Worm (Caenorhabditis elegans) whole organism, L1 larva: Measurements from ENCODE around the gene srh-201.

Source experiments
- aha-1 ChIP-seq: fragments of 150-350 bp; optimal IDR thresholded peaks from 2 replicates; lab custom pipeline; 2014; ENCODE audit warnings: missing biosample characterization, missing genetic modification characterization
- alr-1 ChIP-seq: fragments of 200-800 bp; sonication (Bioruptor generic); optimal IDR thresholded peaks from 2 replicates; lab custom pipeline; 2018; ENCODE audit warnings: borderline replicate concordance, mild to moderate bottlenecking, missing genetic modification characterization, missing compliant biosample characterization
- ama-1 ChIP-seq: fragments of 150-350 bp; optimal IDR thresholded peaks from 2 replicates; lab custom pipeline; 2014
- ceh-63 ChIP-seq: fragments of 200-800 bp; sonication (Bioruptor generic); optimal IDR thresholded peaks from 2 replicates; lab custom pipeline; 2018; ENCODE audit warnings: mild to moderate bottlenecking, missing genetic modification characterization, missing compliant biosample characterization
- ceh-82 ChIP-seq, 3 experiments: fragments of 150-350 bp in 1 of 3; sonication (generic microtip) in 2 of 3; optimal IDR thresholded peaks; 2 replicates each; lab custom pipeline; 2014 to 2017; ENCODE audit warnings: missing biosample characterization in 3 of 3, missing genetic modification characterization in 3 of 3
- ceh-90 ChIP-seq: sonication (generic microtip); optimal IDR thresholded peaks from 2 replicates; lab custom pipeline; 2016; ENCODE audit warnings: missing genetic modification characterization, missing compliant biosample characterization
- dpl-1 ChIP-seq, 3 experiments: fragments of 150-350 bp in 2 of 3; sonication (generic microtip) in 1 of 3; optimal IDR thresholded peaks; 2 replicates each; lab custom pipeline; 2014 to 2017; ENCODE audit warnings: missing biosample characterization in 3 of 3, missing genetic modification characterization in 3 of 3, missing genetic modification reagents in 3 of 3
- egl-27 ChIP-seq, 2 experiments: fragments of 150-350 bp in 1 of 2; sonication (generic microtip); optimal IDR thresholded peaks; 3 replicates each; lab custom pipeline; 2017 to 2018; ENCODE audit warnings: missing biosample characterization in 2 of 2, missing genetic modification characterization in 2 of 2, missing genetic modification reagents in 2 of 2
- elt-3 ChIP-seq, 6 experiments: fragments of 150-350 bp in 1 of 6; sonication (generic microtip); optimal IDR thresholded peaks; 2 replicates each; lab custom pipeline; 2017 to 2018; ENCODE audit warnings: missing biosample characterization in 6 of 6, missing genetic modification characterization in 6 of 6, inconsistent platforms in 1 of 6
- ets-5 ChIP-seq: fragments of 200-800 bp; sonication (Bioruptor generic); IDR thresholded peaks from 2 replicates; pipeline ENCODE4 v1.3.6; 2022; ENCODE audit warnings: missing genetic modification characterization, missing compliant biosample characterization
- fkh-10 ChIP-seq: sonication (generic microtip); optimal IDR thresholded peaks from 2 replicates; lab custom pipeline; 2017; ENCODE audit warnings: missing biosample characterization, missing genetic modification reagents, missing genetic modification characterization
- fkh-4 ChIP-seq: sonication (generic microtip); optimal IDR thresholded peaks from 2 replicates; lab custom pipeline; 2016; ENCODE audit warnings: missing compliant biosample characterization, missing genetic modification characterization, borderline replicate concordance
- fkh-8 ChIP-seq: sonication (generic microtip); optimal IDR thresholded peaks from 2 replicates; lab custom pipeline; 2016; ENCODE audit warnings: mild to moderate bottlenecking, missing genetic modification characterization, missing compliant biosample characterization
- fos-1 ChIP-seq: fragments of 150-350 bp; optimal IDR thresholded peaks from 2 replicates; lab custom pipeline; 2014; ENCODE audit warnings: missing biosample characterization, missing genetic modification characterization
- grh-1 ChIP-seq: fragments of 200-800 bp; sonication (Bioruptor generic); IDR thresholded peaks from 2 replicates; pipeline ENCODE4 v1.3.6; 2022; ENCODE audit warnings: missing genetic modification reagents, missing genetic modification characterization, missing compliant biosample characterization
- hlh-4 ChIP-seq: sonication (generic microtip); optimal IDR thresholded peaks from 2 replicates; lab custom pipeline; 2016; ENCODE audit warnings: mild to moderate bottlenecking, missing genetic modification characterization, missing compliant biosample characterization
- irx-1 ChIP-seq: sonication (generic microtip); optimal IDR thresholded peaks from 2 replicates; lab custom pipeline; 2016; ENCODE audit warnings: missing genetic modification characterization, missing compliant biosample characterization
- isw-1 ChIP-seq: fragments of 200-800 bp; sonication (Bioruptor generic); IDR thresholded peaks from 2 replicates; pipeline ENCODE4 v1.3.6; 2022; ENCODE audit warnings: missing genetic modification characterization, missing compliant biosample characterization
- jun-1 ChIP-seq: fragments of 150-350 bp; optimal IDR thresholded peaks from 2 replicates; lab custom pipeline; 2014; ENCODE audit warnings: missing biosample characterization, missing genetic modification reagents, missing genetic modification characterization
- lin-13 ChIP-seq: fragments of 150-350 bp; optimal IDR thresholded peaks from 2 replicates; lab custom pipeline; 2014; ENCODE audit warnings: missing biosample characterization, missing genetic modification reagents, missing genetic modification characterization
- lin-39 ChIP-seq: fragments of 150-350 bp; optimal IDR thresholded peaks from 2 replicates; lab custom pipeline; 2014; ENCODE audit warnings: missing biosample characterization, missing genetic modification reagents, missing genetic modification characterization
- lir-3 ChIP-seq: sonication (generic microtip); optimal IDR thresholded peaks from 2 replicates; lab custom pipeline; 2016; ENCODE audit warnings: mild to moderate bottlenecking, missing genetic modification characterization, moderate library complexity, missing compliant biosample characterization; ENCODE audit not compliant: poor library complexity
- mep-1 ChIP-seq: fragments of 150-350 bp; optimal IDR thresholded peaks from 2 replicates; lab custom pipeline; 2014; ENCODE audit warnings: missing biosample characterization, missing genetic modification characterization
- nhr-20 ChIP-seq: sonication (generic microtip); optimal IDR thresholded peaks from 2 replicates; lab custom pipeline; 2016; ENCODE audit warnings: mild to moderate bottlenecking, missing genetic modification characterization, missing compliant biosample characterization
- nhr-47 ChIP-seq: sonication (generic microtip); optimal IDR thresholded peaks from 2 replicates; lab custom pipeline; 2016; ENCODE audit warnings: mild to moderate bottlenecking, missing genetic modification characterization, moderate library complexity, missing compliant biosample characterization
- nhr-84 ChIP-seq: sonication (generic microtip); optimal IDR thresholded peaks from 2 replicates; lab custom pipeline; 2017; ENCODE audit warnings: missing biosample characterization, missing genetic modification characterization
- nhr-85 ChIP-seq: sonication (generic microtip); peaks from one replicate; lab custom pipeline; 2016; ENCODE audit warnings: missing genetic modification characterization, inconsistent platforms, missing compliant biosample characterization
- nhr-90 ChIP-seq: sonication (generic microtip); optimal IDR thresholded peaks from 2 replicates; lab custom pipeline; 2016; ENCODE audit warnings: mild to moderate bottlenecking, missing genetic modification characterization, missing compliant biosample characterization; ENCODE audit not compliant: poor library complexity
- pax-3 ChIP-seq: fragments of 200-800 bp; sonication (Bioruptor generic); optimal IDR thresholded peaks from 2 replicates; lab custom pipeline; 2018; ENCODE audit warnings: mild to moderate bottlenecking, missing genetic modification characterization, moderate library complexity, missing compliant biosample characterization
- skn-1 ChIP-seq: fragments of 150-350 bp; optimal IDR thresholded peaks from 2 replicates; lab custom pipeline; 2014; ENCODE audit warnings: missing biosample characterization, missing genetic modification characterization
- sox-4 ChIP-seq: sonication (generic microtip); optimal IDR thresholded peaks from 2 replicates; lab custom pipeline; 2016; ENCODE audit warnings: missing genetic modification characterization, missing compliant biosample characterization
- swsn-7 ChIP-seq: sonication (generic microtip); optimal IDR thresholded peaks from 2 replicates; lab custom pipeline; 2016; ENCODE audit warnings: missing genetic modification characterization, missing compliant biosample characterization
- tbx-2 ChIP-seq: sonication (generic microtip); optimal IDR thresholded peaks from 2 replicates; lab custom pipeline; 2016; ENCODE audit warnings: missing genetic modification characterization, missing compliant biosample characterization
- tlp-1 ChIP-seq: fragments of 150-350 bp; optimal IDR thresholded peaks from 2 replicates; lab custom pipeline; 2014; ENCODE audit warnings: missing biosample characterization, missing genetic modification characterization
- unc-62 ChIP-seq: fragments of 150-350 bp; optimal IDR thresholded peaks from 2 replicates; lab custom pipeline; 2014; ENCODE audit warnings: missing biosample characterization, missing genetic modification reagents, missing genetic modification characterization
- unc-86 ChIP-seq: sonication (generic microtip); optimal IDR thresholded peaks from 2 replicates; lab custom pipeline; 2016; ENCODE audit warnings: missing genetic modification characterization, missing compliant biosample characterization
- zag-1 ChIP-seq: fragments of 150-350 bp; optimal IDR thresholded peaks from 2 replicates; lab custom pipeline; 2014; ENCODE audit warnings: missing biosample characterization, missing genetic modification characterization
- ztf-11 ChIP-seq, 2 experiments: sonication (generic microtip); optimal IDR thresholded peaks; 2 replicates each; lab custom pipeline; 2016 to 2017; ENCODE audit warnings: missing genetic modification characterization in 2 of 2, missing biosample characterization in 1 of 2, missing compliant biosample characterization in 1 of 2

Gene srh-201

ce11 chrV:9015540-9015939, 1.9 kb upstream of the srh-201 start, which contains the start of gene srt-18:
Gene srt-18 (minus strand): TSS chrV:9015640.
- TF ChIP-seq ztf-11 (tag; optimal IDR thresholded peaks at IDR 0.05; lab: Kevin White, UChicago) (no peak), zag-1 (tag; lab: Kevin White, UChicago) (no peak), skn-1 (tag; lab: Kevin White, UChicago) (no peak), sox-4 (tag; lab: Kevin White, UChicago) (no peak), isw-1 (GFP tag; lab: Robert Waterston, UW) (no peak), nhr-84 (no peak), dpl-1 (GFP tag; optimal IDR thresholded peaks at IDR 0.05; lab: Kevin White, UChicago) (no peak), ets-5 (no peak), fkh-8 (no peak), ceh-63 (GFP tag; lab: Kevin White, UChicago) (no peak), lin-39 (no peak), fkh-10 (GFP tag; lab: Kevin White, UChicago) (no peak), elt-3 (tag; optimal IDR thresholded peaks at IDR 0.05; lab: Kevin White, UChicago) (no peak), jun-1 (tag; lab: Kevin White, UChicago) (no peak), pax-3 (tag; lab: Kevin White, UChicago) (no peak), irx-1 (tag; lab: Kevin White, UChicago) (no peak), tlp-1 (tag; lab: Kevin White, UChicago) (no peak), fos-1 (tag; lab: Kevin White, UChicago) (no peak), ceh-90 (tag; lab: Kevin White, UChicago) (no peak), alr-1 (no peak)
- TF ChIP-seq, all 84 proteins: peak for 0

- TF ChIP-seq nhr-20 (tag; lab: Kevin White, UChicago), result no peak
- no peak for TF ChIP-seq sox-4 (tag; lab: Kevin White, UChicago)
- TF ChIP-seq irx-1 (tag; lab: Kevin White, UChicago), result no peak
- TF ChIP-seq nhr-85 (tag; lab: Kevin White, UChicago), result no peak
- no peak for TF ChIP-seq ama-1 (lab: Kevin White, UChicago)
- TF ChIP-seq hlh-4 (tag; lab: Kevin White, UChicago), result no peak
- no peak for TF ChIP-seq aha-1 (tag; lab: Kevin White, UChicago)
- TF ChIP-seq ceh-90 (tag; lab: Kevin White, UChicago), result no peak
- no peak for TF ChIP-seq skn-1 (tag; lab: Kevin White, UChicago)
- no peak for TF ChIP-seq mep-1 (tag; lab: Kevin White, UChicago)
- TF ChIP-seq, all 84 proteins: peak for 0
Observed at ce11 chrV:9009175-9009574, 4.5 kb downstream of the srh-201 start, which contains the start of gene srx-2. Gene srx-2 (plus strand): TSS chrV:9009475.

- TF ChIP-seq ceh-82 (tag; optimal IDR thresholded peaks at IDR 0.05; lab: Kevin White, UChicago) (no peak), fkh-10 (GFP tag; lab: Kevin White, UChicago) (no peak), unc-86 (no peak), nhr-85 (tag; lab: Kevin White, UChicago) (no peak), grh-1 (GFP tag; lab: Robert Waterston, UW) (no peak), sox-4 (tag; lab: Kevin White, UChicago) (no peak), fkh-4 (tag; lab: Kevin White, UChicago) (no peak), lir-3 (tag; lab: Kevin White, UChicago) (no peak)
Observed at ce11 chrV:9005243-9005642, 8.4 kb downstream of the srh-201 start, which contains the start of gene srx-3. Gene srx-3 (plus strand): TSS chrV:9005543.

ce11 chrV:9003291-9003690, 10.4 kb downstream of the srh-201 start, which contains the start of gene srx-1:
Gene srx-1 (plus strand): TSS chrV:9003672.
- TF ChIP-seq nhr-47 (tag; lab: Kevin White, UChicago) (no peak), unc-62 (GFP tag; lab: Kevin White, UChicago) (no peak), egl-27 (tag; optimal IDR thresholded peaks at IDR 0.05; lab: Kevin White, UChicago) (no peak), jun-1 (tag; lab: Kevin White, UChicago) (no peak), lin-13 (GFP tag; lab: Kevin White, UChicago) (no peak), swsn-7 (no peak), nhr-90 (tag; lab: Kevin White, UChicago) (no peak), tbx-2 (tag; lab: Kevin White, UChicago) (no peak)
